Worm (Caenorhabditis elegans) whole organism, mixed stage, embryonic: ENCODE results near the gene F57A8.1.

Source experiments
- M03D4.4 ChIP-seq: sonication (generic microtip); optimal IDR thresholded peaks from 2 replicates; lab custom pipeline; 2017; ENCODE audit warnings: mild to moderate bottlenecking, missing genetic modification characterization, missing compliant biosample characterization
- bed-3 ChIP-seq: fragments of 200-800 bp; sonication (Bioruptor generic); optimal IDR thresholded peaks from 3 replicates; lab custom pipeline; 2018; ENCODE audit warnings: mild to moderate bottlenecking, missing genetic modification characterization, moderate library complexity, missing compliant biosample characterization
- blmp-1 ChIP-seq: fragments of 150-350 bp; optimal IDR thresholded peaks from 2 replicates; lab custom pipeline; 2014; ENCODE audit warnings: missing biosample characterization, missing genetic modification characterization
- ceh-39 ChIP-seq: fragments of 150-350 bp; optimal IDR thresholded peaks from 2 replicates; lab custom pipeline; 2014; ENCODE audit warnings: missing biosample characterization, missing genetic modification characterization
- ceh-43 ChIP-seq: fragments of 200-800 bp; sonication (Bioruptor generic); optimal IDR thresholded peaks from 2 replicates; lab custom pipeline; 2018; ENCODE audit warnings: mild to moderate bottlenecking, missing genetic modification characterization, moderate library complexity, missing compliant biosample characterization
- ceh-83 ChIP-seq: fragments of 200-800 bp; sonication (Bioruptor generic); optimal IDR thresholded peaks from 2 replicates; lab custom pipeline; 2018; ENCODE audit warnings: mild to moderate bottlenecking, missing genetic modification characterization, missing compliant biosample characterization
- ces-1 ChIP-seq: fragments of 150-350 bp; optimal IDR thresholded peaks from 2 replicates; lab custom pipeline; 2014; ENCODE audit warnings: missing biosample characterization, missing genetic modification reagents, missing genetic modification characterization
- cnd-1 ChIP-seq: fragments of 200-800 bp; sonication (Bioruptor generic); optimal IDR thresholded peaks from 2 replicates; lab custom pipeline; 2018; ENCODE audit warnings: mild to moderate bottlenecking, missing genetic modification characterization, missing compliant biosample characterization
- drap-1 ChIP-seq: fragments of 200-800 bp; sonication (Bioruptor generic); optimal IDR thresholded peaks from 3 replicates; lab custom pipeline; 2018; ENCODE audit warnings: mild to moderate bottlenecking, missing genetic modification characterization, missing compliant biosample characterization
- elt-1 ChIP-seq: sonication (generic microtip); optimal IDR thresholded peaks from 2 replicates; lab custom pipeline; 2017; ENCODE audit warnings: missing genetic modification characterization, mild to moderate bottlenecking, missing compliant biosample characterization, antibody characterized with exemption, moderate library complexity, borderline replicate concordance; ENCODE audit not compliant: insufficient read depth
- elt-3 ChIP-seq: fragments of 150-350 bp; optimal IDR thresholded peaks from 2 replicates; lab custom pipeline; 2014; ENCODE audit warnings: missing biosample characterization, missing genetic modification characterization
- flh-1 ChIP-seq: fragments of 200-800 bp; sonication (Bioruptor generic); optimal IDR thresholded peaks from 2 replicates; lab custom pipeline; 2018; ENCODE audit warnings: mild to moderate bottlenecking, missing genetic modification characterization, moderate library complexity, missing compliant biosample characterization
- hlh-1 ChIP-seq: fragments of 150-350 bp; optimal IDR thresholded peaks from 2 replicates; lab custom pipeline; 2014; ENCODE audit warnings: missing biosample characterization, missing genetic modification reagents, missing genetic modification characterization
- lin-32 ChIP-seq: fragments of 200-800 bp; sonication (Bioruptor generic); optimal IDR thresholded peaks from 2 replicates; lab custom pipeline; 2018; ENCODE audit warnings: mild to moderate bottlenecking, missing genetic modification characterization, missing compliant biosample characterization
- lsy-2 ChIP-seq: fragments of 150-350 bp; optimal IDR thresholded peaks from 2 replicates; lab custom pipeline; 2014; ENCODE audit warnings: missing biosample characterization, missing genetic modification characterization
- mab-5 ChIP-seq: fragments of 150-350 bp; optimal IDR thresholded peaks from 2 replicates; lab custom pipeline; 2014; ENCODE audit warnings: missing biosample characterization, missing genetic modification characterization
- mep-1 ChIP-seq: fragments of 150-350 bp; optimal IDR thresholded peaks from 2 replicates; lab custom pipeline; 2017; ENCODE audit warnings: missing biosample characterization, missing genetic modification reagents, missing genetic modification characterization, inconsistent platforms
- mls-2 ChIP-seq: sonication (generic microtip); optimal IDR thresholded peaks from 2 replicates; lab custom pipeline; 2016; ENCODE audit warnings: mild to moderate bottlenecking, missing genetic modification characterization, moderate library complexity, missing compliant biosample characterization
- nhr-12 ChIP-seq: fragments of 150-350 bp; optimal IDR thresholded peaks from 2 replicates; lab custom pipeline; 2014; ENCODE audit warnings: missing biosample characterization, missing genetic modification characterization
- nhr-2 ChIP-seq: fragments of 150-350 bp; optimal IDR thresholded peaks from 2 replicates; lab custom pipeline; 2014; ENCODE audit warnings: missing biosample characterization, missing genetic modification characterization
- nhr-237 ChIP-seq: fragments of 150-350 bp; optimal IDR thresholded peaks from 2 replicates; lab custom pipeline; 2014; ENCODE audit warnings: missing biosample characterization, missing genetic modification characterization
- nhr-28 ChIP-seq: fragments of 150-350 bp; optimal IDR thresholded peaks from 2 replicates; lab custom pipeline; 2014; ENCODE audit warnings: missing biosample characterization, missing genetic modification characterization
- nhr-76 ChIP-seq: sonication (generic microtip); optimal IDR thresholded peaks from 2 replicates; lab custom pipeline; 2017; ENCODE audit warnings: missing biosample characterization, missing genetic modification characterization
- pha-4 ChIP-seq: fragments of 150-350 bp; optimal IDR thresholded peaks from 2 replicates; lab custom pipeline; 2018; ENCODE audit warnings: missing biosample characterization, missing genetic modification reagents, missing genetic modification characterization
- sem-2 ChIP-seq: fragments of 200-800 bp; sonication (Bioruptor generic); optimal IDR thresholded peaks from 2 replicates; lab custom pipeline; 2018; ENCODE audit warnings: mild to moderate bottlenecking, missing genetic modification characterization, missing compliant biosample characterization
- snpc-4 ChIP-seq: fragments of 150-350 bp; optimal IDR thresholded peaks from 2 replicates; lab custom pipeline; 2014; ENCODE audit warnings: missing biosample characterization, missing genetic modification characterization
- sptf-1 ChIP-seq: sonication (generic microtip); optimal IDR thresholded peaks from 2 replicates; lab custom pipeline; 2017; ENCODE audit warnings: mild to moderate bottlenecking, missing genetic modification characterization, moderate library complexity, missing compliant biosample characterization
- unc-120 ChIP-seq: sonication (generic microtip); optimal IDR thresholded peaks from 2 replicates; lab custom pipeline; 2017; ENCODE audit warnings: missing genetic modification characterization, missing compliant biosample characterization; ENCODE audit not compliant: poor library complexity, severe bottlenecking
- unc-62 ChIP-seq: fragments of 150-350 bp; optimal IDR thresholded peaks from 2 replicates; lab custom pipeline; 2014; ENCODE audit warnings: missing biosample characterization, missing genetic modification reagents, missing genetic modification characterization
- zip-8 ChIP-seq: fragments of 150-350 bp; optimal IDR thresholded peaks from 2 replicates; lab custom pipeline; 2014; ENCODE audit warnings: missing biosample characterization, missing genetic modification characterization

The F57A8.1 gene

DNA sequence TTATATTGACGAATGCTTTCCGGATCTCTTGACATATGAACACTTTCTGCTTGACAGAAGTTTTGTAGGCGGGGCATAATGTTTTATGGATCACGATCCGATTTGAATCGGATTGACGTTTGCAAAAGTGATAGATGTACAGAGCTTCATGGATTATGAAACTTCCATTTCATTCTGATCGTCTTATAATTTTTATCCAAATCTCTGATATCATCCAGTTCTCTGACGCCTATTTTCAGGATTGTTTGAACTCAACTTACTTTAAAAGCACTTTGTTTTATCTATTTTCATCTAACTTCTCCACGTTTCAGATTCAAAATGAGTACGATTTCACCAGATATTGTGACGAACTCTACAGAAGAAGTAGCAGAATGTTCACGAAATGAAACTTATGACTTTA is 29.6 kb downstream of the F57A8.1 start, which contains the start of gene npr-39:
npr-39 (plus strand) TSS at position 301 of the 400 bp plus-strand sequence.
- TF ChIP-seq bed-3 (GFP tag; lab: Kevin White, UChicago) (no peak), nhr-237 (no peak)

ce11 chrV:10070541-10070940 is 33.4 kb downstream of the F57A8.1 start, which contains the start of gene nhr-192:
Gene nhr-192, minus strand, starts transcription at chrV:10070641.
- TF ChIP-seq M03D4.4 (no peak), sem-2 (no peak), unc-120 (tag; lab: Kevin White, UChicago) (no peak), hlh-1 (tag; lab: Kevin White, UChicago) (no peak), nhr-237 (no peak), drap-1 (no peak), lsy-2 (tag; lab: Kevin White, UChicago) (no peak), snpc-4 (tag; lab: Kevin White, UChicago) (no peak), nhr-76 (tag; lab: Kevin White, UChicago) (no peak)

ce11 chrV:10072721-10073120 is 35.6 kb downstream of the F57A8.1 start:
- no peak for TF ChIP-seq sptf-1 (tag; lab: Kevin White, UChicago)
- TF ChIP-seq unc-62 (GFP tag; lab: Kevin White, UChicago): no peak
- no peak for TF ChIP-seq ceh-43 (GFP tag; lab: Kevin White, UChicago)
- TF ChIP-seq ces-1: no peak
- no peak for TF ChIP-seq nhr-237
- TF ChIP-seq bed-3 (GFP tag; lab: Kevin White, UChicago): no peak
- no peak for TF ChIP-seq nhr-76 (tag; lab: Kevin White, UChicago)
- TF ChIP-seq nhr-12 (tag; lab: Kevin White, UChicago): no peak
- no peak for TF ChIP-seq cnd-1 (tag; lab: Kevin White, UChicago)
- TF ChIP-seq mab-5 (tag; lab: Kevin White, UChicago): no peak
- no peak for TF ChIP-seq mep-1 (tag; lab: Kevin White, UChicago)
- no peak for TF ChIP-seq ceh-83

ce11 chrV:10073793-10074192 is 36.7 kb downstream of the F57A8.1 start, which contains the start of gene F57A8.6:
Gene F57A8.6, minus strand, starts transcription at chrV:10073893.
- TF ChIP-seq mep-1 (tag; lab: Kevin White, UChicago) (no peak), zip-8 (tag; lab: Kevin White, UChicago) (no peak), bed-3 (GFP tag; lab: Kevin White, UChicago) (no peak), pha-4 (no peak), unc-62 (GFP tag; lab: Kevin White, UChicago) (no peak), ceh-39 (no peak), ces-1 (no peak), lin-32 (GFP tag; lab: Kevin White, UChicago) (no peak), nhr-237 (no peak), drap-1 (no peak), flh-1 (GFP tag; lab: Kevin White, UChicago) (no peak), elt-3 (tag; lab: Kevin White, UChicago) (no peak)
- TF ChIP-seq, all 35 proteins: peak for 0

ce11 chrV:10075441-10075840 is 38.3 kb downstream of the F57A8.1 start, which contains the start of gene F57A8.7:
Gene F57A8.7, plus strand, starts transcription at chrV:10075741.
- TF ChIP-seq zip-8 (tag; lab: Kevin White, UChicago): no peak
- no peak for TF ChIP-seq snpc-4 (tag; lab: Kevin White, UChicago)
- TF ChIP-seq elt-3 (tag; lab: Kevin White, UChicago): no peak
- TF ChIP-seq hlh-1 (tag; lab: Kevin White, UChicago): no peak
- TF ChIP-seq blmp-1 (tag; lab: Kevin White, UChicago): no peak
- no peak for TF ChIP-seq unc-62 (GFP tag; lab: Kevin White, UChicago)

DNA sequence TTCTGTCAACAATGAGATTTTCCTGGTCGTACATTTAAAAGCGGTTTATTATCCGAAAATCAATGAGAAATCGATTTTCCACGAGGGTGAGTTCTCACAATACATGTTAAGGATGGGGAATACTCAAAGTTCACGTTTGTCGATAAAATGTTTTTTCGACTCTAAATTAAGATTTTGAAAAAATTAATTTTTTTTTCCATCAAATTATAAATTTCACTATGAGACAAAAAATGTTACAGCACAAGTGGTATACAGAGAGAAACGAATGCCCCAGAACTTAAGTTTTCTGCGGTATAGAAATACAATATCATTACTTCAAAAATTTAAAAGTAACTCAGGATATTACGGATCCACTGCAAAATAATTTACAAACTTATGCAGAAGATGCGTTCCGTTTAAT is 41.1 kb downstream of the F57A8.1 start, which contains the start of gene R04B5.1:
R04B5.1 (minus strand) TSS at position 101 of the 400 bp plus-strand sequence.
- TF ChIP-seq zip-8 (tag; lab: Kevin White, UChicago) (no peak), nhr-12 (tag; lab: Kevin White, UChicago) (no peak), mls-2 (tag; lab: Kevin White, UChicago) (no peak), unc-120 (tag; lab: Kevin White, UChicago) (no peak), elt-1 (tag; lab: Kevin White, UChicago) (no peak), nhr-76 (tag; lab: Kevin White, UChicago) (no peak), cnd-1 (tag; lab: Kevin White, UChicago) (no peak), ceh-39 (no peak), unc-62 (GFP tag; lab: Kevin White, UChicago) (no peak), M03D4.4 (no peak), hlh-1 (tag; lab: Kevin White, UChicago) (no peak), mab-5 (tag; lab: Kevin White, UChicago) (no peak), bed-3 (GFP tag; lab: Kevin White, UChicago) (no peak), ceh-83 (no peak), nhr-2 (no peak), nhr-28 (no peak), mep-1 (tag; lab: Kevin White, UChicago) (no peak)
